Worm (Caenorhabditis elegans) whole organism, mixed stage, embryonic: ENCODE data around the gene ugt-50.

ENCODE experiments used
- M03D4.4 ChIP-seq: sonication (generic microtip); optimal IDR thresholded peaks from 2 replicates; lab custom pipeline; 2017; ENCODE audit warnings: mild to moderate bottlenecking, missing genetic modification characterization, missing compliant biosample characterization
- bed-3 ChIP-seq: fragments of 200-800 bp; sonication (Bioruptor generic); optimal IDR thresholded peaks from 3 replicates; lab custom pipeline; 2018; ENCODE audit warnings: mild to moderate bottlenecking, missing genetic modification characterization, moderate library complexity, missing compliant biosample characterization
- blmp-1 ChIP-seq: fragments of 150-350 bp; optimal IDR thresholded peaks from 2 replicates; lab custom pipeline; 2014; ENCODE audit warnings: missing biosample characterization, missing genetic modification characterization
- ceh-43 ChIP-seq: fragments of 200-800 bp; sonication (Bioruptor generic); optimal IDR thresholded peaks from 2 replicates; lab custom pipeline; 2018; ENCODE audit warnings: mild to moderate bottlenecking, missing genetic modification characterization, moderate library complexity, missing compliant biosample characterization
- ceh-83 ChIP-seq: fragments of 200-800 bp; sonication (Bioruptor generic); optimal IDR thresholded peaks from 2 replicates; lab custom pipeline; 2018; ENCODE audit warnings: mild to moderate bottlenecking, missing genetic modification characterization, missing compliant biosample characterization
- ces-1 ChIP-seq: fragments of 150-350 bp; optimal IDR thresholded peaks from 2 replicates; lab custom pipeline; 2014; ENCODE audit warnings: missing biosample characterization, missing genetic modification reagents, missing genetic modification characterization
- cnd-1 ChIP-seq: fragments of 200-800 bp; sonication (Bioruptor generic); optimal IDR thresholded peaks from 2 replicates; lab custom pipeline; 2018; ENCODE audit warnings: mild to moderate bottlenecking, missing genetic modification characterization, missing compliant biosample characterization
- drap-1 ChIP-seq: fragments of 200-800 bp; sonication (Bioruptor generic); optimal IDR thresholded peaks from 3 replicates; lab custom pipeline; 2018; ENCODE audit warnings: mild to moderate bottlenecking, missing genetic modification characterization, missing compliant biosample characterization
- elt-1 ChIP-seq: sonication (generic microtip); optimal IDR thresholded peaks from 2 replicates; lab custom pipeline; 2017; ENCODE audit warnings: missing genetic modification characterization, mild to moderate bottlenecking, missing compliant biosample characterization, antibody characterized with exemption, moderate library complexity, borderline replicate concordance; ENCODE audit not compliant: insufficient read depth
- elt-3 ChIP-seq: fragments of 150-350 bp; optimal IDR thresholded peaks from 2 replicates; lab custom pipeline; 2014; ENCODE audit warnings: missing biosample characterization, missing genetic modification characterization
- flh-1 ChIP-seq: fragments of 200-800 bp; sonication (Bioruptor generic); optimal IDR thresholded peaks from 2 replicates; lab custom pipeline; 2018; ENCODE audit warnings: mild to moderate bottlenecking, missing genetic modification characterization, moderate library complexity, missing compliant biosample characterization
- ham-2 ChIP-seq: fragments of 200-800 bp; sonication (Bioruptor generic); optimal IDR thresholded peaks from 2 replicates; lab custom pipeline; 2018; ENCODE audit warnings: mild to moderate bottlenecking, missing genetic modification characterization, missing compliant biosample characterization
- hlh-1 ChIP-seq: fragments of 150-350 bp; optimal IDR thresholded peaks from 2 replicates; lab custom pipeline; 2014; ENCODE audit warnings: missing biosample characterization, missing genetic modification reagents, missing genetic modification characterization
- lin-13 ChIP-seq: fragments of 150-350 bp; optimal IDR thresholded peaks from 2 replicates; lab custom pipeline; 2014; ENCODE audit warnings: missing biosample characterization, missing genetic modification characterization
- lin-32 ChIP-seq: fragments of 200-800 bp; sonication (Bioruptor generic); optimal IDR thresholded peaks from 2 replicates; lab custom pipeline; 2018; ENCODE audit warnings: mild to moderate bottlenecking, missing genetic modification characterization, missing compliant biosample characterization
- mab-5 ChIP-seq: fragments of 150-350 bp; optimal IDR thresholded peaks from 2 replicates; lab custom pipeline; 2014; ENCODE audit warnings: missing biosample characterization, missing genetic modification characterization
- mep-1 ChIP-seq: fragments of 150-350 bp; optimal IDR thresholded peaks from 2 replicates; lab custom pipeline; 2017; ENCODE audit warnings: missing biosample characterization, missing genetic modification reagents, missing genetic modification characterization, inconsistent platforms
- mls-2 ChIP-seq: sonication (generic microtip); optimal IDR thresholded peaks from 2 replicates; lab custom pipeline; 2016; ENCODE audit warnings: mild to moderate bottlenecking, missing genetic modification characterization, moderate library complexity, missing compliant biosample characterization
- nhr-12 ChIP-seq: fragments of 150-350 bp; optimal IDR thresholded peaks from 2 replicates; lab custom pipeline; 2014; ENCODE audit warnings: missing biosample characterization, missing genetic modification characterization
- nhr-2 ChIP-seq: fragments of 150-350 bp; optimal IDR thresholded peaks from 2 replicates; lab custom pipeline; 2014; ENCODE audit warnings: missing biosample characterization, missing genetic modification characterization
- nhr-28 ChIP-seq: fragments of 150-350 bp; optimal IDR thresholded peaks from 2 replicates; lab custom pipeline; 2014; ENCODE audit warnings: missing biosample characterization, missing genetic modification characterization
- nhr-76 ChIP-seq: sonication (generic microtip); optimal IDR thresholded peaks from 2 replicates; lab custom pipeline; 2017; ENCODE audit warnings: missing biosample characterization, missing genetic modification characterization
- sem-2 ChIP-seq: fragments of 200-800 bp; sonication (Bioruptor generic); optimal IDR thresholded peaks from 2 replicates; lab custom pipeline; 2018; ENCODE audit warnings: mild to moderate bottlenecking, missing genetic modification characterization, missing compliant biosample characterization
- snpc-4 ChIP-seq: fragments of 150-350 bp; optimal IDR thresholded peaks from 2 replicates; lab custom pipeline; 2014; ENCODE audit warnings: missing biosample characterization, missing genetic modification characterization
- sptf-1 ChIP-seq: sonication (generic microtip); optimal IDR thresholded peaks from 2 replicates; lab custom pipeline; 2017; ENCODE audit warnings: mild to moderate bottlenecking, missing genetic modification characterization, moderate library complexity, missing compliant biosample characterization
- tbx-8 ChIP-seq: fragments of 200-800 bp; sonication (Bioruptor generic); optimal IDR thresholded peaks from 2 replicates; lab custom pipeline; 2018; ENCODE audit warnings: mild to moderate bottlenecking, missing genetic modification characterization, moderate library complexity, missing compliant biosample characterization
- unc-120 ChIP-seq: sonication (generic microtip); optimal IDR thresholded peaks from 2 replicates; lab custom pipeline; 2017; ENCODE audit warnings: missing genetic modification characterization, missing compliant biosample characterization; ENCODE audit not compliant: poor library complexity, severe bottlenecking
- unc-39 ChIP-seq: fragments of 150-350 bp; optimal IDR thresholded peaks from 2 replicates; lab custom pipeline; 2014; ENCODE audit warnings: missing biosample characterization, missing genetic modification characterization
- zip-8 ChIP-seq: fragments of 150-350 bp; optimal IDR thresholded peaks from 2 replicates; lab custom pipeline; 2014; ENCODE audit warnings: missing biosample characterization, missing genetic modification characterization
- ztf-11 ChIP-seq: fragments of 150-350 bp; optimal IDR thresholded peaks from 2 replicates; lab custom pipeline; 2014; ENCODE audit warnings: missing biosample characterization, missing genetic modification characterization

Gene ugt-50

DNA sequence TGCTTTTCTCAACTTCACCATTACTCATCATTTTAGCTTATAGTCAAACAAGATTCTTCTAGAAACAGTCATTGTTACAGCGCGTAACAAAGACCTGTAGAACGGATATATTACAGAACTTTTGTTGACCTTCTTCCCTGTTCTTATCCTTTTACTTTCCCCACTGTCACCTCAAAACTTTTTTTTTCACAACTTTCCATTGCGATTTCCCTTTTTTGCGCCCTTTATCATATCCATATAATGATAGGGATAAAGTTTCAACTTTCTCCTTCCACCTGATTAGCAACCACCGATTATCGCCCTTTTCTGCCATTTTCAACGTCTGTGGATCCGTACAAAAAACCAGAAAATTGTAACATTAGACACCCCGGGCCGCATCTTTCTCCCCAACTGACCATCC, 14.3 kb upstream of the ugt-50 start:
- TF ChIP-seq mep-1 (tag; lab: Kevin White, UChicago): no peak
- no peak for TF ChIP-seq sptf-1 (tag; lab: Kevin White, UChicago)
- no peak for TF ChIP-seq lin-13
- no peak for TF ChIP-seq lin-32 (GFP tag; lab: Kevin White, UChicago)
- TF ChIP-seq, all 35 proteins: peak for 0

- TF ChIP-seq lin-13 (no peak), tbx-8 (GFP tag; lab: Kevin White, UChicago) (no peak), ceh-83 (GFP tag; lab: Kevin White, UChicago) (no peak), mab-5 (tag; lab: Kevin White, UChicago) (no peak), mep-1 (tag; lab: Kevin White, UChicago) (no peak), M03D4.4 (tag; lab: Kevin White, UChicago) (no peak)
Observed at ce11 chrX:12678532-12678931, 12.8 kb upstream of the ugt-50 start, which contains the start of gene adt-1. adt-1 (plus strand) TSS chrX:12678832.

DNA sequence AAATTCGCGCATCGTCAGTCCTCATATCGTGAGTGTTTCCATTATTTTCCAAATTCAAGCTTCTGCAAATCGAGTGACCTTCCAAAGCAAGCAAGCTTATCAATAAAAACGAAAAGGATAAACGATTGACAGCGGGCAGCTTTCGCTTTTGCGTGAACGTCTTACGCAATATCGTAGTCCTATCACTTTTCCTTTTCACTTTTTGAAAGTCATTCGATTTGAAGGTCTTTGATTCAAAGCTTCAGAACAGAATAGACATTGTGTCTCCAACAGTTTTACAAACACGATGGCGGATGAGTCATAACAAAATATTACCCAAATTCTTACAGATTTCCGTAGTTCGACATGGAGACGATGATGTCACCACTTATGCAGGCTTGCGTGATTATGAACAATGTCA, 11.8 kb upstream of the ugt-50 start:
- no peak for TF ChIP-seq nhr-76 (tag; lab: Kevin White, UChicago)
- no peak for TF ChIP-seq ham-2 (GFP tag; lab: Kevin White, UChicago)
- TF ChIP-seq blmp-1 (tag; lab: Kevin White, UChicago): peak; percentile 66

- TF ChIP-seq ces-1 (no peak), nhr-12 (no peak), mls-2 (tag; lab: Kevin White, UChicago) (no peak), ceh-83 (GFP tag; lab: Kevin White, UChicago) (no peak), hlh-1 (tag; lab: Kevin White, UChicago) (no peak), ceh-43 (GFP tag; lab: Kevin White, UChicago) (no peak), elt-1 (tag; lab: Kevin White, UChicago) (no peak), ztf-11 (tag; lab: Kevin White, UChicago) (no peak), blmp-1 (tag; lab: Kevin White, UChicago) (no peak), tbx-8 (GFP tag; lab: Kevin White, UChicago) (no peak), snpc-4 (no peak), lin-32 (GFP tag; lab: Kevin White, UChicago) (no peak), sem-2 (GFP tag; lab: Kevin White, UChicago) (no peak), cnd-1 (tag; lab: Kevin White, UChicago) (no peak), unc-120 (tag; lab: Kevin White, UChicago) (no peak)
Observed at ce11 chrX:12687482-12687881, 3.9 kb upstream of the ugt-50 start.

ce11 chrX:12688632-12689031, 2.7 kb upstream of the ugt-50 start:
- peak; percentile 7 for TF ChIP-seq cnd-1 (tag; lab: Kevin White, UChicago)
- TF ChIP-seq ham-2 (GFP tag; lab: Kevin White, UChicago): peak; percentile 68
- peak; percentile 40 for TF ChIP-seq nhr-2 (tag; lab: Kevin White, UChicago)
- TF ChIP-seq ces-1: peak; percentile 85
- TF ChIP-seq unc-39: no peak
- TF ChIP-seq elt-3: no peak
- peak; percentile 88 for TF ChIP-seq ceh-43 (GFP tag; lab: Kevin White, UChicago)
- TF ChIP-seq ztf-11 (tag; lab: Kevin White, UChicago): peak; percentile 30
- peak; percentile 77 for TF ChIP-seq sptf-1 (tag; lab: Kevin White, UChicago)
- TF ChIP-seq nhr-28: no peak
- TF ChIP-seq lin-32 (GFP tag; lab: Kevin White, UChicago): no peak
- TF ChIP-seq zip-8 (tag; lab: Kevin White, UChicago): no peak
- no peak for TF ChIP-seq drap-1 (GFP tag; lab: Kevin White, UChicago)
- TF ChIP-seq mls-2 (tag; lab: Kevin White, UChicago): peak; percentile 82

- TF ChIP-seq ham-2 (GFP tag; lab: Kevin White, UChicago): no peak
- no peak for TF ChIP-seq lin-32 (GFP tag; lab: Kevin White, UChicago)
- no peak for TF ChIP-seq unc-120 (tag; lab: Kevin White, UChicago)
- TF ChIP-seq tbx-8 (GFP tag; lab: Kevin White, UChicago): no peak
- TF ChIP-seq cnd-1 (tag; lab: Kevin White, UChicago): no peak
- no peak for TF ChIP-seq bed-3
- peak; percentile 40 for TF ChIP-seq zip-8 (tag; lab: Kevin White, UChicago)
- peak; percentile 86 for TF ChIP-seq ces-1
- TF ChIP-seq nhr-28: no peak
- TF ChIP-seq hlh-1 (tag; lab: Kevin White, UChicago): no peak
- no peak for TF ChIP-seq nhr-12
- no peak for TF ChIP-seq flh-1 (GFP tag; lab: Kevin White, UChicago)
- TF ChIP-seq sem-2 (GFP tag; lab: Kevin White, UChicago): no peak
Observed at ce11 chrX:12689869-12690268, 1.5 kb upstream of the ugt-50 start.
